Worm (Caenorhabditis elegans) whole organism, late embryonic: ENCODE data around the gene T18D3.9.

Experiments
- K09A11.1 ChIP-seq: sonication (generic microtip); optimal IDR thresholded peaks from 2 replicates; lab custom pipeline; 2017; ENCODE audit warnings: antibody characterized with exemption, mild to moderate bottlenecking, missing genetic modification characterization, missing compliant biosample characterization; ENCODE audit not compliant: insufficient read depth
- ama-1 ChIP-seq: fragments of 150-350 bp; optimal IDR thresholded peaks from 2 replicates; lab custom pipeline; 2014
- ceh-18 ChIP-seq: sonication (generic microtip); optimal IDR thresholded peaks from 2 replicates; lab custom pipeline; 2016; ENCODE audit warnings: missing genetic modification characterization, missing compliant biosample characterization
- ceh-30 ChIP-seq: fragments of 150-350 bp; optimal IDR thresholded peaks from 2 replicates; lab custom pipeline; 2014; ENCODE audit warnings: missing biosample characterization, missing genetic modification characterization
- ceh-34 ChIP-seq: sonication (generic microtip); optimal IDR thresholded peaks from 2 replicates; lab custom pipeline; 2016; ENCODE audit warnings: mild to moderate bottlenecking, missing genetic modification characterization, missing compliant biosample characterization
- ceh-45 ChIP-seq: fragments of 200-800 bp; sonication (Bioruptor generic); IDR thresholded peaks from 2 replicates; pipeline ENCODE4 v1.3.6; 2022; ENCODE audit warnings: missing genetic modification reagents, missing genetic modification characterization, missing compliant biosample characterization
- elt-2 ChIP-seq: sonication (generic microtip); optimal IDR thresholded peaks from 2 replicates; lab custom pipeline; 2016; ENCODE audit warnings: missing genetic modification reagents, missing genetic modification characterization, missing compliant biosample characterization
- ets-4 ChIP-seq: sonication (generic microtip); optimal IDR thresholded peaks from 2 replicates; lab custom pipeline; 2016; ENCODE audit warnings: missing genetic modification characterization, missing compliant biosample characterization
- nhr-11 ChIP-seq: fragments of 150-350 bp; optimal IDR thresholded peaks from 2 replicates; lab custom pipeline; 2014; ENCODE audit warnings: missing biosample characterization, missing genetic modification characterization
- pag-3 ChIP-seq: sonication (generic microtip); optimal IDR thresholded peaks from 2 replicates; lab custom pipeline; 2016; ENCODE audit warnings: missing compliant biosample characterization, missing genetic modification characterization, borderline replicate concordance
- pha-4 ChIP-seq: fragments of 150-350 bp; optimal IDR thresholded peaks from 2 replicates; lab custom pipeline; 2018; ENCODE audit warnings: missing biosample characterization, missing genetic modification reagents, missing genetic modification characterization
- pqm-1 ChIP-seq: sonication (generic microtip); optimal IDR thresholded peaks from 2 replicates; lab custom pipeline; 2016; ENCODE audit warnings: missing genetic modification characterization, missing compliant biosample characterization
- rnt-1 ChIP-seq: sonication (generic microtip); optimal IDR thresholded peaks from 2 replicates; lab custom pipeline; 2016; ENCODE audit warnings: missing genetic modification characterization, missing compliant biosample characterization
- sox-4 ChIP-seq: sonication (generic microtip); optimal IDR thresholded peaks from 2 replicates; lab custom pipeline; 2017; ENCODE audit warnings: mild to moderate bottlenecking, missing genetic modification characterization, inconsistent platforms, missing compliant biosample characterization

DNA sequence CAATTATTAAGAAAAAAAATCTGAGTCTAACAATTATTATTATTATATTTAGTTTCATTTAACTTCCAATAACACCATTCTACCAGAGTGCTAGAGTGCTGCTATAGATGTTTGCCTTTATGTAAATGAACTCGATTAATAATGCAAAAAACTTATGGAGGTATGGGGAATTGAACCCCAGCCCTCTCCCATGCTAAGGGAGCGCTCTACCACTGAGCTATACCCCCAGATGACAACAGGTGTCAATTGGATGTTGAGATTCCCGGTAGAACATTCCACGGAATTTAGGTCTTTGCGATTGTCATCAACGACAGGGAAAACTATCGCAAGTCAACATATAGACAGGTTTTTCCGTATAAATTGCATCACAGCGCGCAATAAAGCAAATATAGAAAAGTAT is 3.8 kb upstream of the T18D3.9 start:
- peak; percentile 13 for TF ChIP-seq ets-4 (tag; lab: Kevin White, UChicago)
- TF ChIP-seq K09A11.1 (tag; lab: Kevin White, UChicago) = no peak
- TF ChIP-seq ama-1 (lab: Kevin White, UChicago) = no peak
- no peak for TF ChIP-seq pag-3 (tag; lab: Kevin White, UChicago)
- TF ChIP-seq sox-4 (tag; lab: Kevin White, UChicago) = peak; percentile 50
- no peak for TF ChIP-seq pqm-1
- no peak for TF ChIP-seq rnt-1 (tag; lab: Kevin White, UChicago)
- peak; percentile 17 for TF ChIP-seq ceh-34
- TF ChIP-seq pha-4 = no peak
- TF ChIP-seq ceh-45 (GFP tag; lab: Robert Waterston, UW) = peak; percentile 72
- TF ChIP-seq ceh-30 (tag; lab: Kevin White, UChicago) = no peak
- no peak for TF ChIP-seq nhr-11 (tag; lab: Kevin White, UChicago)
- no peak for TF ChIP-seq ceh-18 (tag; lab: Kevin White, UChicago)
- peak; percentile 44 for TF ChIP-seq elt-2 (tag; lab: Kevin White, UChicago)
